Worm (Caenorhabditis elegans) whole organism, young adult: ENCODE results near the gene F10G7.9.
A peak's percentile ranks its signal among the peaks of the same experiment; 100 is the strongest.

Experiments
- B0019.2 ChIP-seq: fragments of 200-800 bp; sonication (Bioruptor generic); conservative IDR thresholded peaks from 2 replicates; pipeline ENCODE4 v1.3.6; 2022; ENCODE audit warnings: missing genetic modification reagents, missing genetic modification characterization, missing compliant biosample characterization
- B0336.3 ChIP-seq: fragments of 200-800 bp; sonication (Bioruptor generic); IDR thresholded peaks from 2 replicates; pipeline ENCODE4 v1.3.6; 2022; ENCODE audit warnings: missing genetic modification characterization, missing compliant biosample characterization
- C17E4.6 ChIP-seq: fragments of 200-800 bp; sonication (Bioruptor generic); IDR thresholded peaks from 2 replicates; pipeline ENCODE4 v1.3.6; 2022; ENCODE audit warnings: missing genetic modification reagents, missing genetic modification characterization, missing compliant biosample characterization
- F10E7.11 ChIP-seq: sonication (generic microtip); optimal IDR thresholded peaks from 2 replicates; lab custom pipeline; 2017; ENCODE audit warnings: mild to moderate bottlenecking, missing genetic modification characterization, moderate library complexity, missing compliant biosample characterization
- F37B4.10 ChIP-seq: fragments of 200-800 bp; sonication (Bioruptor generic); IDR thresholded peaks from 2 replicates; pipeline ENCODE4 v1.3.6; 2022; ENCODE audit warnings: missing genetic modification characterization, missing compliant biosample characterization
- F49E8.2 ChIP-seq: sonication (generic microtip); optimal IDR thresholded peaks from 3 replicates; lab custom pipeline; 2017; ENCODE audit warnings: missing genetic modification characterization, mild to moderate bottlenecking, missing compliant biosample characterization, antibody characterized with exemption, moderate library complexity; ENCODE audit not compliant: insufficient read depth
- F52B5.7 ChIP-seq: sonication (generic microtip); optimal IDR thresholded peaks from 2 replicates; lab custom pipeline; 2016; ENCODE audit warnings: mild to moderate bottlenecking, missing genetic modification characterization, missing compliant biosample characterization
- K11D2.4 ChIP-seq: fragments of 200-800 bp; sonication (Bioruptor generic); IDR thresholded peaks from 2 replicates; pipeline ENCODE4 v1.3.6; 2022; ENCODE audit warnings: missing genetic modification reagents, missing genetic modification characterization, missing compliant biosample characterization
- Y53G8AR.9 ChIP-seq: fragments of 200-800 bp; sonication (Bioruptor generic); conservative IDR thresholded peaks from 2 replicates; pipeline ENCODE4 v1.3.6; 2022; ENCODE audit warnings: missing genetic modification reagents, missing genetic modification characterization, missing compliant biosample characterization
- Y56A3A.18 ChIP-seq: fragments of 200-800 bp; sonication (Bioruptor generic); IDR thresholded peaks from 2 replicates; pipeline ENCODE4 v1.3.6; 2022; ENCODE audit warnings: missing genetic modification reagents, missing genetic modification characterization, missing compliant biosample characterization
- Y79H2A.3 ChIP-seq: fragments of 200-800 bp; sonication (Bioruptor generic); conservative IDR thresholded peaks from 2 replicates; pipeline ENCODE4 v1.3.6; 2022; ENCODE audit warnings: missing genetic modification reagents, missing genetic modification characterization, missing compliant biosample characterization
- akir-1 ChIP-seq: fragments of 200-800 bp; sonication (Bioruptor generic); optimal IDR thresholded peaks from 2 replicates; lab custom pipeline; 2018; ENCODE audit warnings: mild to moderate bottlenecking, missing genetic modification characterization, moderate library complexity, missing compliant biosample characterization
- aptf-3 ChIP-seq: fragments of 200-800 bp; sonication (Bioruptor generic); IDR thresholded peaks from 2 replicates; pipeline ENCODE4 v1.3.6; 2022; ENCODE audit warnings: missing genetic modification characterization, missing compliant biosample characterization
- athp-1 ChIP-seq: sonication (generic microtip); optimal IDR thresholded peaks from 2 replicates; lab custom pipeline; 2017; ENCODE audit warnings: mild to moderate bottlenecking, missing genetic modification characterization, missing compliant biosample characterization
- attf-3 ChIP-seq: fragments of 200-800 bp; sonication (Bioruptor generic); conservative IDR thresholded peaks from 2 replicates; pipeline ENCODE4 v1.3.6; 2022; ENCODE audit warnings: missing genetic modification reagents, missing genetic modification characterization, missing compliant biosample characterization
- attf-6 ChIP-seq: fragments of 200-800 bp; sonication (Bioruptor generic); IDR thresholded peaks from 2 replicates; pipeline ENCODE4 v1.3.6; 2022; ENCODE audit warnings: missing genetic modification reagents, missing genetic modification characterization, missing compliant biosample characterization
- cebp-1 ChIP-seq, 2 experiments: fragments of 200-800 bp in 1 of 2; sonication (Bioruptor generic) in 1 of 2; sonication (generic microtip) in 1 of 2; IDR thresholded peaks in 1 of 2; optimal IDR thresholded peaks in 1 of 2; 2 replicates each; pipeline versions ENCODE4 v1.3.6 to Lab custom; 2017 to 2022; ENCODE audit warnings: missing compliant biosample characterization in 2 of 2, missing genetic modification characterization in 2 of 2, mild to moderate bottlenecking in 1 of 2, missing genetic modification reagents in 1 of 2, moderate library complexity in 1 of 2
- ceh-58 ChIP-seq: fragments of 200-800 bp; sonication (Bioruptor generic); IDR thresholded peaks from 2 replicates; pipeline ENCODE4 v1.3.6; 2022; ENCODE audit warnings: missing genetic modification characterization, missing compliant biosample characterization
- ceh-79 ChIP-seq: sonication (generic microtip); optimal IDR thresholded peaks from 2 replicates; lab custom pipeline; 2017; ENCODE audit warnings: mild to moderate bottlenecking, missing genetic modification characterization, missing compliant biosample characterization
- ceh-91 ChIP-seq: fragments of 200-800 bp; sonication (Bioruptor generic); IDR thresholded peaks from 2 replicates; pipeline ENCODE4 v1.3.6; 2022; ENCODE audit warnings: missing genetic modification reagents, missing genetic modification characterization, missing compliant biosample characterization
- die-1 ChIP-seq: sonication (generic microtip); optimal IDR thresholded peaks from 2 replicates; lab custom pipeline; 2016; ENCODE audit warnings: missing genotype, mild to moderate bottlenecking, missing genetic modification characterization, missing compliant biosample characterization
- dpl-1 ChIP-seq: fragments of 150-350 bp; optimal IDR thresholded peaks from 2 replicates; lab custom pipeline; 2014; ENCODE audit warnings: missing biosample characterization, missing genetic modification reagents, missing genetic modification characterization
- egl-44 ChIP-seq: fragments of 200-800 bp; sonication (Bioruptor generic); IDR thresholded peaks from 2 replicates; pipeline ENCODE4 v1.3.6; 2022; ENCODE audit warnings: missing genetic modification reagents, missing genetic modification characterization, missing compliant biosample characterization
- ekl-4 ChIP-seq: fragments of 200-800 bp; sonication (Bioruptor generic); IDR thresholded peaks from 2 replicates; pipeline ENCODE4 v1.3.6; 2022; ENCODE audit warnings: missing genetic modification reagents, missing genetic modification characterization, missing compliant biosample characterization
- hrde-1 ChIP-seq: sonication (generic microtip); optimal IDR thresholded peaks from 2 replicates; lab custom pipeline; 2016; ENCODE audit warnings: missing genetic modification characterization, mild to moderate bottlenecking, missing compliant biosample characterization, moderate library complexity, missing genotype, missing genetic modification reagents, borderline replicate concordance
- let-607 ChIP-seq, 2 experiments: fragments of 200-800 bp in 1 of 2; sonication (Bioruptor generic) in 1 of 2; sonication (generic microtip) in 1 of 2; optimal IDR thresholded peaks; 2 replicates each; lab custom pipeline; 2016 to 2018; ENCODE audit warnings: mild to moderate bottlenecking in 2 of 2, missing compliant biosample characterization in 2 of 2, missing genetic modification characterization in 2 of 2, moderate library complexity in 2 of 2, missing genotype in 1 of 2
- lin-35 ChIP-seq, 3 experiments: fragments of 150-350 bp in 2 of 3; sonication (generic microtip) in 1 of 3; optimal IDR thresholded peaks; 2 replicates each; lab custom pipeline; 2014 to 2018; ENCODE audit warnings: missing biosample characterization in 3 of 3, missing genetic modification characterization in 3 of 3, missing genetic modification reagents in 3 of 3
- lin-40 ChIP-seq: sonication (generic microtip); optimal IDR thresholded peaks from 2 replicates; lab custom pipeline; 2016; ENCODE audit warnings: missing genetic modification characterization, mild to moderate bottlenecking, missing compliant biosample characterization, missing genotype, missing genetic modification reagents
- lin-54 ChIP-seq: fragments of 200-800 bp; sonication (Bioruptor generic); optimal IDR thresholded peaks from 2 replicates; lab custom pipeline; 2018; ENCODE audit warnings: mild to moderate bottlenecking, missing genetic modification characterization, missing compliant biosample characterization
- madf-10 ChIP-seq: sonication (generic microtip); optimal IDR thresholded peaks from 2 replicates; lab custom pipeline; 2016; ENCODE audit warnings: mild to moderate bottlenecking, missing genetic modification characterization, missing compliant biosample characterization
- madf-3 ChIP-seq: fragments of 200-800 bp; sonication (Bioruptor generic); IDR thresholded peaks from 2 replicates; pipeline ENCODE4 v1.3.6; 2022; ENCODE audit warnings: missing genetic modification reagents, missing genetic modification characterization, missing compliant biosample characterization
- madf-8 ChIP-seq: fragments of 200-800 bp; sonication (Bioruptor generic); conservative IDR thresholded peaks from 2 replicates; pipeline ENCODE4 v1.3.6; 2022; ENCODE audit warnings: missing genetic modification reagents, missing genetic modification characterization, missing compliant biosample characterization
- nfya-1 ChIP-seq: sonication (generic microtip); optimal IDR thresholded peaks from 2 replicates; lab custom pipeline; 2017; ENCODE audit warnings: antibody characterized with exemption, missing compliant biosample characterization, missing genetic modification characterization, borderline replicate concordance; ENCODE audit not compliant: insufficient read depth
- nfya-2 ChIP-seq: fragments of 200-800 bp; sonication (Bioruptor generic); IDR thresholded peaks from 2 replicates; pipeline ENCODE4 v1.3.6; 2022; ENCODE audit warnings: missing genetic modification reagents, missing genetic modification characterization, missing compliant biosample characterization
- rpc-1 ChIP-seq, 2 experiments: fragments of 150-350 bp in 1 of 2; sonication (generic microtip) in 1 of 2; optimal IDR thresholded peaks; 2 replicates each; lab custom pipeline; 2014 to 2018; ENCODE audit warnings: missing biosample characterization in 1 of 2, missing genetic modification characterization in 1 of 2, missing genetic modification reagents in 1 of 2, missing genotype in 1 of 2
- sea-2 ChIP-seq: fragments of 200-800 bp; sonication (Bioruptor generic); IDR thresholded peaks from 2 replicates; pipeline ENCODE4 v1.3.6; 2022; ENCODE audit warnings: missing genetic modification characterization, missing compliant biosample characterization
- snpc-1.1 ChIP-seq: sonication (generic microtip); optimal IDR thresholded peaks from 2 replicates; lab custom pipeline; 2017; ENCODE audit warnings: missing genetic modification characterization, mild to moderate bottlenecking, missing compliant biosample characterization, antibody characterized with exemption, moderate library complexity, missing genotype, missing genetic modification reagents; ENCODE audit not compliant: insufficient read depth
- snpc-3.4 ChIP-seq: sonication (generic microtip); optimal IDR thresholded peaks from 2 replicates; lab custom pipeline; 2017; ENCODE audit warnings: missing genetic modification characterization, mild to moderate bottlenecking, missing compliant biosample characterization, antibody characterized with exemption, moderate library complexity, missing genotype, missing genetic modification reagents
- snpc-4 ChIP-seq, 5 experiments: fragments of 150-350 bp in 1 of 5; sonication (generic microtip) in 4 of 5; optimal IDR thresholded peaks; 2 replicates each; lab custom pipeline; 2014 to 2018; ENCODE audit warnings: missing genetic modification characterization in 5 of 5, missing biosample characterization in 3 of 5, antibody characterized with exemption in 2 of 5, mild to moderate bottlenecking in 2 of 5, missing compliant biosample characterization in 2 of 5, missing genotype in 2 of 5, moderate library complexity in 2 of 5, missing genetic modification reagents in 1 of 5
- tbp1 ChIP-seq: fragments of 200-800 bp; sonication (Bioruptor generic); optimal IDR thresholded peaks from 2 replicates; lab custom pipeline; 2018; ENCODE audit warnings: mild to moderate bottlenecking, missing genetic modification characterization, missing compliant biosample characterization
- tbx-9 ChIP-seq: sonication (generic microtip); optimal IDR thresholded peaks from 2 replicates; lab custom pipeline; 2016; ENCODE audit warnings: borderline replicate concordance, missing genetic modification characterization, inconsistent platforms, missing compliant biosample characterization
- unc-130 ChIP-seq: sonication (generic microtip); optimal IDR thresholded peaks from 2 replicates; lab custom pipeline; 2016; ENCODE audit warnings: missing genetic modification reagents, missing genetic modification characterization, missing compliant biosample characterization
- xnd-1 ChIP-seq: sonication (generic microtip); optimal IDR thresholded peaks from 2 replicates; lab custom pipeline; 2016; ENCODE audit warnings: missing genotype, missing genetic modification reagents, missing genetic modification characterization, missing compliant biosample characterization
- ztf-18 ChIP-seq: sonication (generic microtip); optimal IDR thresholded peaks from 2 replicates; lab custom pipeline; 2016; ENCODE audit warnings: missing genotype, mild to moderate bottlenecking, missing genetic modification characterization, missing compliant biosample characterization

The F10G7.9 gene

ce11 chrII:4710120-4710519 lies 3.8 kb upstream of the F10G7.9 start, which contains the start of gene tag-151 (continued):
- TF ChIP-seq attf-3 (GFP tag; lab: Robert Waterston, UW) = no peak
- TF ChIP-seq ztf-18 (tag; lab: Kevin White, UChicago) = no peak
- peak; percentile 77 for TF ChIP-seq hrde-1
- TF ChIP-seq die-1 (tag; lab: Kevin White, UChicago) = no peak
- TF ChIP-seq aptf-3 = no peak
- TF ChIP-seq snpc-3.4 (tag; lab: Kevin White, UChicago) = peak; percentile 66
- TF ChIP-seq ceh-79 = no peak
- TF ChIP-seq madf-3 (GFP tag; lab: Robert Waterston, UW) = peak; percentile 70; the same call in 1 of the 2 replicates
- TF ChIP-seq lin-54 = peak; percentile 43
- peak; percentile 16 for TF ChIP-seq F52B5.7 (tag; lab: Kevin White, UChicago)
- peak; percentile 37 for TF ChIP-seq athp-1 (tag; lab: Kevin White, UChicago)
- TF ChIP-seq xnd-1 (tag; lab: Kevin White, UChicago) = peak; percentile 23
- TF ChIP-seq lin-35 (GFP tag; optimal IDR thresholded peaks at IDR 0.05; lab: Kevin White, UChicago) = peak in 1 of 3 experiments; percentile 1
- no peak for TF ChIP-seq rpc-1 (optimal IDR thresholded peaks at IDR 0.05; lab: Kevin White, UChicago)
- TF ChIP-seq rpc-1 (tag; optimal IDR thresholded peaks at IDR 0.05; lab: Kevin White, UChicago) = no peak
- peak; percentile 45 for TF ChIP-seq F10E7.11 (tag; lab: Kevin White, UChicago)
- no peak for TF ChIP-seq snpc-4 (GFP tag; optimal IDR thresholded peaks at IDR 0.05; lab: Kevin White, UChicago)
- TF ChIP-seq snpc-4 (tag; optimal IDR thresholded peaks at IDR 0.05; lab: Kevin White, UChicago) = peak in 2 of 4 experiments; percentile 13 to 29
- TF ChIP-seq K11D2.4 = no peak
- TF ChIP-seq F49E8.2 (tag; lab: Kevin White, UChicago) = peak; percentile 24
- peak; percentile 49; the same call in 1 of the 2 replicates for TF ChIP-seq ekl-4 (GFP tag; lab: Robert Waterston, UW)
- TF ChIP-seq tbp1 = no peak
- TF ChIP-seq nfya-2 (GFP tag; lab: Robert Waterston, UW) = 0 out of 2 replicates have a peak, but pooled peaks have one; percentile 31
- TF ChIP-seq Y56A3A.18 = peak; percentile 73
- TF ChIP-seq let-607 (tag; optimal IDR thresholded peaks at IDR 0.05; lab: Kevin White, UChicago) = peak in 1 of 2 experiments; percentile 45
- no peak for TF ChIP-seq egl-44
- TF ChIP-seq madf-10 (tag; lab: Kevin White, UChicago) = no peak

- TF ChIP-seq snpc-1.1 (tag; lab: Kevin White, UChicago) (no peak), cebp-1 (GFP tag; IDR thresholded peaks at IDR 0.05; lab: Robert Waterston, UW) (no peak), cebp-1 (tag; optimal IDR thresholded peaks at IDR 0.05; lab: Kevin White, UChicago) (peak; percentile 58), ceh-58 (no peak), B0019.2 (GFP tag; lab: Robert Waterston, UW) (no peak), sea-2 (GFP tag; lab: Robert Waterston, UW) (no peak), B0336.3 (peak; percentile 70; the same call in 1 of the 2 replicates), tbp1 (peak; percentile 6), attf-6 (GFP tag; lab: Robert Waterston, UW) (peak; percentile 76), F10E7.11 (tag; lab: Kevin White, UChicago) (no peak), dpl-1 (no peak), Y79H2A.3 (peak; percentile 96), madf-8 (peak; percentile 66), K11D2.4 (no peak), ceh-91 (no peak), F37B4.10 (no peak), F52B5.7 (tag; lab: Kevin White, UChicago) (no peak), aptf-3 (no peak), madf-10 (tag; lab: Kevin White, UChicago) (no peak), lin-40 (tag; lab: Kevin White, UChicago) (no peak), tbx-9 (tag; lab: Kevin White, UChicago) (no peak), Y53G8AR.9 (GFP tag; lab: Robert Waterston, UW) (peak; percentile 83), C17E4.6 (GFP tag; lab: Robert Waterston, UW) (peak; percentile 51; the same call in 1 of the 2 replicates), akir-1 (GFP tag; lab: Kevin White, UChicago) (no peak), nfya-1 (tag; lab: Kevin White, UChicago) (no peak), unc-130 (GFP tag; lab: Kevin White, UChicago) (peak; percentile 66)
Observed at ce11 chrII:4703011-4703410, 3.3 kb downstream of the F10G7.9 start.
